Fruit fly (Drosophila melanogaster) whole organism, embryonic: ENCODE results near the gene toy.
A peak's percentile ranks its signal among the peaks of the same experiment; 100 is the strongest.

ENCODE experiments used
- CG34376 ChIP-seq: fragments of 200-800 bp; sonication (Bioruptor generic); optimal IDR thresholded peaks from 2 replicates; lab custom pipeline; 2018; ENCODE audit warnings: missing biosample characterization, mild to moderate bottlenecking, missing genetic modification characterization
- D ChIP-seq, 2 experiments: fragments of 200-800 bp in 1 of 2; fragments of >200 bp in 1 of 2; sonication (Bioruptor generic) in 1 of 2; optimal IDR thresholded peaks; 2 replicates in 1 of 2; 3 replicates in 1 of 2; lab custom pipeline; 2017; ENCODE audit warnings: mild to moderate bottlenecking in 1 of 2, missing biosample characterization in 1 of 2, missing genetic modification characterization in 1 of 2, missing genetic modification reagents in 1 of 2
- Dek ChIP-seq: fragments of 200-800 bp; sonication (Bioruptor generic); optimal IDR thresholded peaks from 3 replicates; lab custom pipeline; 2019; ENCODE audit warnings: missing biosample characterization, mild to moderate bottlenecking, missing genetic modification characterization, moderate library complexity
- disco-r ChIP-seq: fragments of 200-800 bp; sonication (Bioruptor generic); optimal IDR thresholded peaks from 2 replicates; lab custom pipeline; 2016; ENCODE audit warnings: missing biosample characterization, missing genetic modification characterization
- gfzf ChIP-seq: fragments of 200-800 bp; sonication (Bioruptor generic); optimal IDR thresholded peaks from 2 replicates; lab custom pipeline; 2016; ENCODE audit warnings: missing biosample characterization, mild to moderate bottlenecking, missing genetic modification characterization, moderate library complexity
- hkb ChIP-seq, 2 experiments: fragments of 200-800 bp in 1 of 2; fragments of >200 bp in 1 of 2; sonication (Bioruptor generic) in 1 of 2; IDR thresholded peaks in 1 of 2; optimal IDR thresholded peaks in 1 of 2; 2 replicates each; pipeline versions ENCODE4 v1.3.6 to Lab custom; 2017 to 2022; ENCODE audit warnings: missing biosample characterization in 1 of 2, missing genetic modification characterization in 1 of 2
- pnt ChIP-seq: fragments of 200-800 bp; sonication (Bioruptor generic); optimal IDR thresholded peaks from 3 replicates; lab custom pipeline; 2016; ENCODE audit warnings: missing biosample characterization, missing genetic modification characterization

Gene toy

dm6 chr4:1053653-1054163, 64.2 kb downstream of the toy start, which contains the start of gene CaMKII (continued):
- TF ChIP-seq gfzf (GFP tag; lab: Kevin White, UChicago) (peak; percentile 1), disco-r (GFP tag; lab: Kevin White, UChicago) (no peak), D (optimal IDR thresholded peaks at IDR 0.05; lab: Kevin White, UChicago) (no peak), D (GFP tag; optimal IDR thresholded peaks at IDR 0.05; lab: Kevin White, UChicago) (peak; percentile 33), CG34376 (GFP tag; lab: Kevin White, UChicago) (peak; percentile 22), hkb (optimal IDR thresholded peaks at IDR 0.05; lab: Kevin White, UChicago) (no peak), hkb (GFP tag; IDR thresholded peaks at IDR 0.05; lab: Robert Waterston, UW) (peak; percentile 47; the same call in 1 of the 2 replicates), Dek (no peak), pnt (GFP tag; lab: Kevin White, UChicago) (no peak)
- TF ChIP-seq, all 482 proteins: peak for 97
